Fruit fly (Drosophila melanogaster) whole organism, embryonic: ENCODE results near the gene CG34148.

ENCODE experiments used
- Asciz ChIP-seq: fragments of 200-800 bp; sonication (Bioruptor generic); optimal IDR thresholded peaks from 2 replicates; lab custom pipeline; 2017; ENCODE audit warnings: missing biosample characterization, mild to moderate bottlenecking, missing genetic modification characterization, missing genetic modification reagents
- CG10979 ChIP-seq: fragments of 200-800 bp; sonication (Bioruptor generic); optimal IDR thresholded peaks from 2 replicates; lab custom pipeline; 2018; ENCODE audit warnings: missing biosample characterization, mild to moderate bottlenecking, missing genetic modification characterization, moderate library complexity
- CG11504 ChIP-seq: fragments of 200-800 bp; sonication (Bioruptor generic); optimal IDR thresholded peaks from 3 replicates; lab custom pipeline; 2019; ENCODE audit warnings: missing biosample characterization, mild to moderate bottlenecking, missing genetic modification characterization, moderate library complexity
- CG11560 ChIP-seq: fragments of 200-800 bp; sonication (Bioruptor generic); IDR thresholded peaks from 3 replicates; pipeline ENCODE4 v1.3.6; 2022; ENCODE audit warnings: missing biosample characterization, missing genetic modification characterization
- CG11696 ChIP-seq: fragments of 200-800 bp; sonication (Bioruptor generic); IDR thresholded peaks from 2 replicates; pipeline ENCODE4 v1.3.6; 2022; ENCODE audit warnings: missing biosample characterization, missing genetic modification characterization
- CG12391 ChIP-seq: fragments of 200-800 bp; sonication (Bioruptor generic); optimal IDR thresholded peaks from 3 replicates; lab custom pipeline; 2018; ENCODE audit warnings: missing biosample characterization, mild to moderate bottlenecking, missing genetic modification characterization, moderate library complexity
- CG13424 ChIP-seq: fragments of 200-800 bp; sonication (Bioruptor generic); optimal IDR thresholded peaks from 2 replicates; lab custom pipeline; 2019; ENCODE audit warnings: missing biosample characterization, mild to moderate bottlenecking, missing genetic modification characterization, moderate library complexity
- CG15514 ChIP-seq: fragments of 200-800 bp; sonication (Bioruptor generic); optimal IDR thresholded peaks from 3 replicates; lab custom pipeline; 2017; ENCODE audit warnings: missing biosample characterization, missing genetic modification characterization, mild to moderate bottlenecking, moderate library complexity, missing genetic modification reagents
- CG15696 ChIP-seq: fragments of 200-800 bp; sonication (Bioruptor generic); optimal IDR thresholded peaks from 2 replicates; lab custom pipeline; 2019; ENCODE audit warnings: missing biosample characterization, mild to moderate bottlenecking, missing genetic modification characterization, moderate library complexity
- CG1602 ChIP-seq: fragments of 200-800 bp; sonication (Bioruptor generic); optimal IDR thresholded peaks from 3 replicates; lab custom pipeline; 2016; ENCODE audit warnings: missing biosample characterization, missing genetic modification characterization
- CG16815 ChIP-seq: fragments of 200-800 bp; sonication (Bioruptor generic); optimal IDR thresholded peaks from 3 replicates; lab custom pipeline; 2017; ENCODE audit warnings: missing biosample characterization, mild to moderate bottlenecking, missing genetic modification characterization
- CG17361 ChIP-seq: fragments of 200-800 bp; sonication (Bioruptor generic); IDR thresholded peaks from 3 replicates; pipeline ENCODE4 v1.3.6; 2022; ENCODE audit warnings: missing biosample characterization, missing genetic modification characterization
- CG17829 ChIP-seq: fragments of 200-800 bp; optimal IDR thresholded peaks from 2 replicates; lab custom pipeline; 2019; ENCODE audit warnings: missing biosample characterization, mild to moderate bottlenecking, missing genetic modification characterization, moderate library complexity
- CG18011 ChIP-seq: fragments of 200-800 bp; sonication (Bioruptor generic); optimal IDR thresholded peaks from 2 replicates; lab custom pipeline; 2017; ENCODE audit warnings: missing biosample characterization, missing genetic modification characterization, mild to moderate bottlenecking, moderate library complexity, missing genotype
- CG2678 ChIP-seq: fragments of 200-800 bp; sonication (Bioruptor generic); optimal IDR thresholded peaks from 3 replicates; lab custom pipeline; 2019; ENCODE audit warnings: missing biosample characterization, mild to moderate bottlenecking, missing genetic modification characterization, moderate library complexity
- CG2712 ChIP-seq: fragments of 200-800 bp; optimal IDR thresholded peaks from 3 replicates; lab custom pipeline; 2019; ENCODE audit warnings: missing biosample characterization, mild to moderate bottlenecking, missing genetic modification characterization, moderate library complexity
- CG30020 ChIP-seq: fragments of 200-800 bp; optimal IDR thresholded peaks from 2 replicates; lab custom pipeline; 2019; ENCODE audit warnings: missing biosample characterization, mild to moderate bottlenecking, missing genetic modification characterization, moderate library complexity
- CG31365 ChIP-seq: fragments of 200-800 bp; sonication (Bioruptor generic); optimal IDR thresholded peaks from 2 replicates; lab custom pipeline; 2018; ENCODE audit warnings: missing biosample characterization, mild to moderate bottlenecking, missing genetic modification characterization
- CG4282 ChIP-seq: fragments of 200-800 bp; sonication (Bioruptor generic); optimal IDR thresholded peaks from 2 replicates; lab custom pipeline; 2016; ENCODE audit warnings: missing biosample characterization, missing genetic modification characterization
- CG5245 ChIP-seq: fragments of 200-800 bp; sonication (Bioruptor generic); optimal IDR thresholded peaks from 3 replicates; lab custom pipeline; 2016; ENCODE audit warnings: missing biosample characterization, missing genetic modification characterization
- CG6254 ChIP-seq: fragments of 200-800 bp; sonication (Bioruptor generic); optimal IDR thresholded peaks from 3 replicates; lab custom pipeline; 2017; ENCODE audit warnings: mild to moderate bottlenecking, missing biosample characterization, missing genetic modification reagents, missing genetic modification characterization
- CG7839 ChIP-seq: fragments of 200-800 bp; sonication (Bioruptor generic); optimal IDR thresholded peaks from 3 replicates; lab custom pipeline; 2018; ENCODE audit warnings: missing biosample characterization, mild to moderate bottlenecking, missing genetic modification characterization, moderate library complexity
- CG8924 ChIP-seq: fragments of 200-800 bp; optimal IDR thresholded peaks from 3 replicates; lab custom pipeline; 2019; ENCODE audit warnings: missing biosample characterization, mild to moderate bottlenecking, missing genetic modification characterization, moderate library complexity
- CG9817 ChIP-seq: fragments of 200-800 bp; sonication (Bioruptor generic); optimal IDR thresholded peaks from 2 replicates; lab custom pipeline; 2018; ENCODE audit warnings: missing biosample characterization, mild to moderate bottlenecking, missing genetic modification characterization, moderate library complexity
- CHES-1-like ChIP-seq: fragments of 200-800 bp; sonication (Bioruptor generic); optimal IDR thresholded peaks from 2 replicates; lab custom pipeline; 2016; ENCODE audit warnings: missing biosample characterization, missing genetic modification characterization
- D ChIP-seq, 2 experiments: fragments of 200-800 bp in 1 of 2; fragments of >200 bp in 1 of 2; sonication (Bioruptor generic) in 1 of 2; optimal IDR thresholded peaks; 2 replicates in 1 of 2; 3 replicates in 1 of 2; lab custom pipeline; 2017; ENCODE audit warnings: mild to moderate bottlenecking in 1 of 2, missing biosample characterization in 1 of 2, missing genetic modification characterization in 1 of 2, missing genetic modification reagents in 1 of 2
- D19A ChIP-seq: fragments of 200-800 bp; optimal IDR thresholded peaks from 3 replicates; lab custom pipeline; 2019; ENCODE audit warnings: missing biosample characterization, mild to moderate bottlenecking, missing genetic modification characterization, moderate library complexity
- Fer2 ChIP-seq: fragments of 200-800 bp; sonication (Bioruptor generic); optimal IDR thresholded peaks from 2 replicates; lab custom pipeline; 2018; ENCODE audit warnings: missing biosample characterization, mild to moderate bottlenecking, missing genetic modification characterization, moderate library complexity
- Hr51 ChIP-seq, 2 experiments: fragments of 200-800 bp; sonication (Bioruptor generic); optimal IDR thresholded peaks; 2 replicates in 1 of 2; 3 replicates in 1 of 2; lab custom pipeline; 2016 to 2018; ENCODE audit warnings: missing biosample characterization in 2 of 2, missing genetic modification characterization in 2 of 2, mild to moderate bottlenecking in 1 of 2, moderate library complexity in 1 of 2
- Lim3 ChIP-seq: fragments of 200-800 bp; sonication (Bioruptor generic); IDR thresholded peaks from 2 replicates; pipeline ENCODE4 v1.3.6; 2022; ENCODE audit warnings: missing biosample characterization, missing genetic modification characterization
- Meics ChIP-seq: fragments of 200-800 bp; sonication (Bioruptor generic); optimal IDR thresholded peaks from 2 replicates; lab custom pipeline; 2017; ENCODE audit warnings: missing biosample characterization, mild to moderate bottlenecking, missing genetic modification characterization
- Side ChIP-seq: fragments of 200-800 bp; sonication (Bioruptor generic); optimal IDR thresholded peaks from 2 replicates; lab custom pipeline; 2016; ENCODE audit warnings: missing biosample characterization, missing genetic modification characterization
- Sox100B ChIP-seq: fragments of 200-800 bp; sonication (Bioruptor generic); optimal IDR thresholded peaks from 3 replicates; lab custom pipeline; 2018; ENCODE audit warnings: missing biosample characterization, mild to moderate bottlenecking, missing genetic modification characterization
- dan ChIP-seq: fragments of 200-800 bp; sonication (Bioruptor generic); IDR thresholded peaks from 2 replicates; pipeline ENCODE4 v1.3.6; 2022; ENCODE audit warnings: missing biosample characterization, missing genetic modification characterization
- grau ChIP-seq: fragments of 200-800 bp; optimal IDR thresholded peaks from 3 replicates; lab custom pipeline; 2019; ENCODE audit warnings: missing biosample characterization, mild to moderate bottlenecking, missing genetic modification characterization, moderate library complexity
- grn ChIP-seq: fragments of 200-800 bp; sonication (Bioruptor generic); optimal IDR thresholded peaks from 3 replicates; lab custom pipeline; 2017; ENCODE audit warnings: missing biosample characterization, missing genetic modification characterization
- gt ChIP-seq: fragments of 200-800 bp; sonication (Bioruptor generic); IDR thresholded peaks from 2 replicates; pipeline ENCODE4 v1.3.6; 2022; ENCODE audit warnings: missing biosample characterization, missing genetic modification characterization
- ind ChIP-seq: fragments of 200-800 bp; sonication (Bioruptor generic); optimal IDR thresholded peaks from 3 replicates; lab custom pipeline; 2016; ENCODE audit warnings: missing biosample characterization, missing genetic modification characterization
- insv ChIP-seq, 2 experiments: fragments of 200-800 bp; sonication (Bioruptor generic); optimal IDR thresholded peaks; 3 replicates each; lab custom pipeline; 2016 to 2018; ENCODE audit warnings: missing biosample characterization in 2 of 2, missing genetic modification characterization in 2 of 2
- inv ChIP-seq: fragments of 200-800 bp; sonication (Bioruptor generic); IDR thresholded peaks from 2 replicates; pipeline ENCODE4 v1.3.6; 2022; ENCODE audit warnings: missing biosample characterization, missing genetic modification characterization; ENCODE audit not compliant: partially characterized antibody
- knrl ChIP-seq: fragments of 200-800 bp; sonication (Bioruptor generic); IDR thresholded peaks from 3 replicates; pipeline ENCODE4 v1.3.6; 2022; ENCODE audit warnings: missing biosample characterization, missing genetic modification characterization; ENCODE audit not compliant: partially characterized antibody
- p53 ChIP-seq: fragments of 200-800 bp; sonication (Bioruptor generic); optimal IDR thresholded peaks from 2 replicates; lab custom pipeline; 2016; ENCODE audit warnings: missing biosample characterization, missing genetic modification characterization
- row ChIP-seq: fragments of 200-800 bp; sonication (Bioruptor generic); IDR thresholded peaks from 3 replicates; pipeline ENCODE4 v1.3.6; 2022; ENCODE audit warnings: missing biosample characterization, missing genetic modification characterization
- scrt ChIP-seq: fragments of 200-800 bp; sonication (Bioruptor generic); optimal IDR thresholded peaks from 2 replicates; lab custom pipeline; 2018; ENCODE audit warnings: missing biosample characterization, mild to moderate bottlenecking, missing genetic modification characterization, moderate library complexity
- so ChIP-seq: fragments of 200-800 bp; sonication (Bioruptor generic); IDR thresholded peaks from 3 replicates; pipeline ENCODE4 v1.3.6; 2022; ENCODE audit warnings: missing biosample characterization, missing genetic modification characterization
- tgo ChIP-seq: fragments of 200-800 bp; sonication (Bioruptor generic); IDR thresholded peaks from 3 replicates; pipeline ENCODE4 v1.3.6; 2022; ENCODE audit warnings: missing biosample characterization, missing genetic modification characterization
- toy ChIP-seq: fragments of 200-800 bp; sonication (Bioruptor generic); IDR thresholded peaks from 2 replicates; pipeline ENCODE4 v1.3.6; 2022; ENCODE audit warnings: missing biosample characterization, missing genetic modification characterization
- unpg ChIP-seq: fragments of 200-800 bp; sonication (Bioruptor generic); optimal IDR thresholded peaks from 3 replicates; lab custom pipeline; 2018; ENCODE audit warnings: missing biosample characterization, mild to moderate bottlenecking, missing genetic modification characterization, moderate library complexity
- z ChIP-seq: fragments of 200-800 bp; sonication (Bioruptor generic); IDR thresholded peaks from 3 replicates; pipeline ENCODE4 v1.3.6; 2022; ENCODE audit warnings: missing biosample characterization, missing genetic modification characterization
- zen ChIP-seq: fragments of 200-800 bp; sonication (Bioruptor generic); optimal IDR thresholded peaks from 3 replicates; lab custom pipeline; 2018; ENCODE audit warnings: missing biosample characterization, mild to moderate bottlenecking, missing genetic modification characterization, moderate library complexity

The CG34148 gene

DNA sequence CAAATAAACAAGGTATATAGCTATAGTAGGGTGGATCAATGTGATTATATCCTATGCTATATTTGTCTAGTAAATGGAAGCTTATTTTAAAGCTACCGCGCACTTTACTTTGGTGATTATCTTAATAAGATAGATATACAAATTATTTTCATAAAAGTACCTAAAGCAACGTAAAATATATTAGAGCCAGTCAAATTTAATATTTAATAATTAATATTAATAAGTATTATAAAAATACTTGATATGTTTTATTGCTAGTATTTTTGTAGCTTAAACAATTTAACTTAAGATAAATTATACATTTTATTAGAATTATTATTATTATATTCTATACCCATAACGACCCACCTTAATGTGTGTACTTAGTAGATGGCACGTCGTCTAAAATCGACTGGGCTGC lies 38.9 kb downstream of the CG34148 start (continued):
- TF ChIP-seq CG2678 (tag; lab: Kevin White, UChicago) (peak; percentile 73), CG11696 (GFP tag; lab: Robert Waterston, UW) (no peak), CG30020 (no peak), knrl (GFP tag; lab: Robert Waterston, UW) (no peak), Side (GFP tag; lab: Kevin White, UChicago) (no peak), unpg (peak; percentile 36), inv (GFP tag; lab: Robert Waterston, UW) (no peak), CG2712 (tag; lab: Kevin White, UChicago) (peak; percentile 52), CG12391 (tag; lab: Kevin White, UChicago) (peak; percentile 38), D (optimal IDR thresholded peaks at IDR 0.05; lab: Kevin White, UChicago) (no peak), D (GFP tag; optimal IDR thresholded peaks at IDR 0.05; lab: Kevin White, UChicago) (peak; percentile 31), CG15514 (GFP tag; lab: Kevin White, UChicago) (peak; percentile 7), CG9817 (tag; lab: Kevin White, UChicago) (no peak), row (GFP tag; lab: Robert Waterston, UW) (0 out of 3 replicates have a peak, but pooled peaks have one; percentile 15), gt (GFP tag; lab: Robert Waterston, UW) (no peak), CG10979 (tag; lab: Kevin White, UChicago) (peak; percentile 48), CG6254 (GFP tag; lab: Kevin White, UChicago) (no peak), CG15696 (tag; lab: Kevin White, UChicago) (no peak), CG16815 (GFP tag; lab: Kevin White, UChicago) (no peak), insv (GFP tag; optimal IDR thresholded peaks at IDR 0.05; lab: Kevin White, UChicago) (no peak), dan (GFP tag; lab: Robert Waterston, UW) (no peak), Sox100B (GFP tag; lab: Kevin White, UChicago) (peak; percentile 65), Asciz (peak; percentile 47), ind (no peak), Lim3 (GFP tag; lab: Robert Waterston, UW) (no peak), zen (tag; lab: Kevin White, UChicago) (no peak), CG18011 (no peak), D19A (peak; percentile 53), CHES-1-like (no peak), Hr51 (GFP tag; optimal IDR thresholded peaks at IDR 0.05; lab: Kevin White, UChicago) (peak in 1 of 2 experiments; percentile 73), CG11504 (tag; lab: Kevin White, UChicago) (peak; percentile 75), p53 (GFP tag; lab: Kevin White, UChicago) (no peak), CG4282 (no peak), CG11560 (tag; lab: Robert Waterston, UW) (no peak), tgo (GFP tag; lab: Robert Waterston, UW) (no peak), toy (GFP tag; lab: Robert Waterston, UW) (no peak), so (GFP tag; lab: Robert Waterston, UW) (no peak), CG7839 (peak; percentile 40), grn (GFP tag; lab: Kevin White, UChicago) (no peak), CG31365 (tag; lab: Kevin White, UChicago) (no peak), CG13424 (tag; lab: Kevin White, UChicago) (peak; percentile 61), z (GFP tag; lab: Robert Waterston, UW) (no peak), CG17829 (tag; lab: Kevin White, UChicago) (peak; percentile 35), CG5245 (no peak), CG17361 (GFP tag; lab: Robert Waterston, UW) (peak; percentile 51; the same call in 1 of the 3 replicates), Meics (GFP tag; lab: Kevin White, UChicago) (peak; percentile 33), CG8924 (peak; percentile 66), grau (tag; lab: Kevin White, UChicago) (peak; percentile 43), scrt (GFP tag; lab: Kevin White, UChicago) (no peak), Fer2 (tag; lab: Kevin White, UChicago) (no peak), CG1602 (GFP tag; lab: Kevin White, UChicago) (no peak)
